Fruit fly (Drosophila melanogaster) whole organism, larva: ENCODE data around the gene Ptp10D.

Experiments
- noc ChIP-seq: fragments of 200-800 bp; sonication (Bioruptor generic); optimal IDR thresholded peaks from 3 replicates; lab custom pipeline; 2019; ENCODE audit warnings: missing biosample characterization, mild to moderate bottlenecking, missing genetic modification characterization, moderate library complexity

The Ptp10D gene

DNA sequence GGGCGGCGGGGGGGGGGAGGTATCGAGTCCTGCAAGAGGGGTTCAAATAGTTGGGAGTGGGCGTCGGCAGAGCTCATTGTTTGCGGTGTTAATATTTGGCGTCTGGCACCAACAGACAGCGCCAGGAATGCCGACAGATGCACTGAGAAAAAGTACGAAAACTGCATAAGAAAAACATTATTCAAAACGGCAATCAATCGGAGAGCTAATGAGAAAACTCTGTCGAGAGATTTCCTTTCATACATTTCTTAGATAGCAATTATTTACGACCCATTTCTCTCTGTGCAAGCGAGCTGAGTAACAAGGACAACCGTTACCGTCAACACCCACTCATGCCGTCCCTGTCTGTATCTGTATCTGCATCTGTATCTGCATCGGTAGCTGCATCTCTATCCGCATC lies 42.2 kb downstream of the Ptp10D start:
- no peak for TF ChIP-seq noc (tag; lab: Kevin White, UChicago)

DNA sequence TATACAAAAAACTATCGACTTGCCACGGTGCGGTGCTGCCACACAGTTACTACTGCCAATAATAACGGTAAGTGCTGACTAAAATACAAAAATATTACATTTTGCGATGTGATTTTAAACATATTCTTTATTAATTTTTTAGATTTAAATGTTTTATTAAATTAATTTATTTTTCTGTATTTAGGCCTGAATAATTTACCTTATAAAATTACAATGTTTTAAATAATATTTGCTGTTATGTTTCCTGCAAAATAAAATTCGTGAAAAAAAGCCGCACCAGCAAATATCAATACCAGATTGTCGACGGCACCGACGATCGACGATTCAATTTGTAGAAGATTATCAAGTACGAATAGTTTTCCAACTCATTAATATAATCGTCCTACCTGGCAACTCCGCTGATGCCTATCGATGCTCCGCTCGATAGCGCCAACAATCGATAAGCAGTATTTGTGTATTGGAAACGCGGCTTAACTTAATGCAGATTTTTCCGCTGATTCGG lies 56.8 kb downstream of the Ptp10D start, which contains the start of the genes Vlet and bif:
Vlet (minus strand) TSS at position 51 of the 502 bp plus-strand sequence.
bif (plus strand) TSS at position 432 of the 502 bp plus-strand sequence.
- no peak for TF ChIP-seq noc (tag; lab: Kevin White, UChicago)

DNA sequence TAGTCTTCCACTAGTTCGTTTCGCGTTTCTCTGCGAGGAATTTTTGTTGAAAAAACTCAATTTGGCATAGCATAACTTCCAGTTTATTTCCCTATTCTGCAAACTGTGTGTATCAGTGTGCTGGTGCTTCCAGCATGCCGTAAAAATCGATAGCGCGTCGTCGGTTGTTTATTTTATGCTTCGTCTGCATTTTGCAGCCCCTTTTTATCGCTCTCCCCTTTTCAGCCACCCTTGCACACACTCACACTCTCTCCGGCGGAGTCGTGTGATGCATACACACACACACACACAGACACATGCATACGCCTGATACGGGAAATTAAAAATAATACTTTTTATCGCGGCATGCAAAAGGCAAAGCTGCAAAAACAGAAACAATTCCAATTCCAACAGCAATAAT lies 57.6 kb downstream of the Ptp10D start:
- TF ChIP-seq noc (tag; lab: Kevin White, UChicago) = peak; percentile 23

DNA sequence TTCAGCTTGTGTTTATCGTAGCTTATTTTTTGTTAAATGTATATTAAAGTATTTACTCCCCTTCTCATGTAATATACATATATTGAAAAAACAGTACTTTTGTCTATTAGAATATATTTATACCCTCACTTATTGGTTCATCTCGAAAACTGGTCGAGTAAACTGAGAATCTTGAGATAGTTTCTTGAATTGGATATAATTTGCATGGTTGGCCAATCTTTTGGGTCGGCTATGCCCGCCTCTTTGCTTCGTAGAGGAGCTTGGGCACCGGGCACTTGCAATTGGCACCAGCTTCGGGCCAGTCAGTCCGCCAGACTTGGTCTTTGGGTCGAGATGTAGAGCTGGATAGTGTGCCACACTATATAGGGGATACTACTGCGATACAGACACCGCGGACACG lies 58.6 kb downstream of the Ptp10D start:
- TF ChIP-seq noc (tag; lab: Kevin White, UChicago) = no peak

DNA sequence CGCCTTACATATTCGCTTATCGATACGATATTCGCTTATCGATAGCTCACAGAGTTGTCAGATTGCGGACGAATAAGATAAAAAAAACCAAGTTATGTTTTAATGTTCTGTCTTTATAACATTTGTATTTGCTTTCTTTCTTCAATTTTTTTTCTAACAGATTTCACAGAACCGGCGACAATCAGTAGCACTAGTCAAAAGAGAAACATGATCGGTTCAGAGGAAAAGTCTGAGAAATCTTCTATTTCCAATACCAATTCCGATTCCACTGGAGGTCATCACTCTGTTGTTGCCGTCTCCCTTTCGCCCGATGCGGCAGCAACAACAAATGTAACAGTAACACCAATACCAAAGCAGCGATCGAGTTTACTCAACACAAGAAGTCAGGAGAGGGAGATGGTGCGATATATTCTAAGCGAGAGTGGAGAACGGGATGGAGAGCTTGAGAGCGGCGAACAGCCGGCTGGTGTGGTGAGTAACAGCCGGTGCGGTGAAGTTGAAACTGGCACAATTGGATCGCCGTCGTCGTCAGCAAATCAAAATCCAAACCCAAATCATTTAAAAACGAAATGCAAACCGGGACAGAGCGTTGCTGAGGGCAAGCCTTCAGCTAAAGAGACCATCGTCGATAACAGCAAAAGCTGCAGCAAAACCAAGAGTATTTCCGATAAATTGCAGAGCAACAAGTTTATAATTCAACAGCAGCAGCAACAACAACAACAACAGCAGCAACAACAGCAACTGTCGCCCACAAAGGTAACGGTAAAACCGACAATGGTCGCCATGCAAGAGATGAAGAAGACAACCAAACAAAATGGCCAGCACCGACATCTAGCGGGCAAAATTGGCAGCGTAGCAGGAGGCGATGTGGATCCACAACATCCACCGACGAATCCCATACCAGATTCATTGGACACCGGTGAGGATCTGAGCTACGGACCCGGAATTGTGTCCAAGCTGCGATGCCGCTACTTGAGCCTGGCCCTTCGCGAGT lies 60.0 kb downstream of the Ptp10D start:
- peak; percentile 79 for TF ChIP-seq noc (tag; lab: Kevin White, UChicago)

DNA sequence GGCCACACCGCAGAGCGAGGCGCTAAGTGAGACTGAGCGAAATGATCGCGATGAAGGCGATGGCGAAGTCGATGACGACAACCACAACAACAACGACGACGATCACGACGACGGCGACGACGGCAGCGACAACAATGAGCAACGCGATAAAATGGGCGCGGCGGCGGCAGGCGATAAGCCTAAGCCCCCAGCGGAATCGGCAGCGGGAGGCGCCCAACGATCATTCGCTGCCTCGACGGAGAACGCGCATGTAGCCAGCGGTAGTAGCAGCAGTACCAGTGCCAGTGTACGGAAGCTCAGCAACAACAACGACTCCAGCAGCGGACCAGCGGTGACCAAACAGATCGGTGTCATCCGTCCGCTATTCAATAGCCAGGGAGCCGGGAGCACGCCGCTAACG lies 61.7 kb downstream of the Ptp10D start:
- TF ChIP-seq noc (tag; lab: Kevin White, UChicago) = peak; percentile 15

DNA sequence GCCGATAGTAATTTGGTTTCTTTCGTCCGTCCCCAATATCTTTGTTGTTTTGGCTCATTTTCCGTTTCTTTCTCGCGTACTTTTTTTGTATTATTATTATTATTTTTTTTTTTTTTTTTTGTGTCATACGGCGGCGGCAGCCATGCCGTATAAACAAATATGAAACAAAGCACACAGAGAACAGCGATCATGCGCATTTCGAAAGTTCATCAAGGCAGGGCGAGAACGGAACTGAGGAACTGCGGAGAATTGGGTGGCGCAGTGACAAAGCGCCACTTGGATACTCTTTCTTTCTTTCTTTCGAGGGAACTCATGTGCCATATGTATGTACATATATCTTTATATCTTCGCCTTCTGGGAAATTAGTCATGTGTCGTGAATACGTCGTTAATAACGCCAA lies 62.6 kb downstream of the Ptp10D start:
- TF ChIP-seq noc (tag; lab: Kevin White, UChicago) = peak; percentile 25

DNA sequence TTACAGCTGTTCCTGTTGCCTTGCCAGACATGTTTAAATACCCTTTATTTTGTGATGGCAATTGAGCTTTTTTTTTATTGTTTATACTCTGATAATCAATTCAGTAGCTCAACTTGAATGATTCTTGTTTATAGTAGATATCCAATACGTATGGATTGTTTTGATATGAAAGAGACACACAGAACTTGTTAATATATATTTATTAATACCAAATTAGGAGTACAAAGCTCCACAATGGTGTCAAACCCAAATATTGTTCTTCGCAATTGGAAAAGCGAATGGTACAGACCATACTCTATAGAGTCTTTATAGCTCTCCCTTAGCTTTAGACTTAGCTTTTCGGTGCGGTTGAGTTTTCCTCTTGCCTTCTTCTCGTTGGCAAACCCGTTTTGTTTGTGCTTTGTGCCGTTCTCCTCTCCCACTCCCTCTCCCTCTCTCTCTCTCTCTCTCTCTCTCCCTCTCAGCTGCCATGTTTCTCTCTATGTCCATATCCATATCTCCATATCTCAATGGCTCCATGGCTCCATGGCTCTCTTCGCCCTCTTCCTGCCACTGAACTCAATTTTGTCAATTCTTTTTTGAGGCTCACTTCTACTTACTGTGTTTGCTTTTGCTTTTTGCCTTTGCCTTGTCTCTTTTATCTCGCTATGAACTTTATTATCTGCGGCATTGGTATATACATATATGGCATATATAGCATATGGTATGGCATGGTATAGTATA lies 64.3 kb downstream of the Ptp10D start:
- TF ChIP-seq noc (tag; lab: Kevin White, UChicago) = peak; percentile 66

DNA sequence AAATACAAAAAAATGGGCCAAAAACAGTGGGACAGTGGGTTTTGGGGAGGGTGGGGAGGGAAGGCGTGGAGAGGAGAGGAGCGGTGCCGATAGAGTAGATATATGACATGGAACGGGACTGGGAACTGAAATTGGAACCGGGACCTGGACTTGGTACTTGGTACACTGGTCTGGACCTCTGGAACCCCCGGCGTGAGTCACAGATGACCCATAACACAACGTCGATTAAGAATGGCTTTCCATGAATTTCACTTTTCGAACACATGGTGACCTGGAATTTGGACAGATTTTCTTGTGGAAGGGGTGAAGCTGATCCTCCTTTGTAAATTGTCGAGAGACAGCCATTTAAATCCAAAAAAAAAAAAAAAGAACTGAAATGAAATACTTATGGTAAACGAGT lies 64.9 kb downstream of the Ptp10D start:
- TF ChIP-seq noc (tag; lab: Kevin White, UChicago) = no peak

DNA sequence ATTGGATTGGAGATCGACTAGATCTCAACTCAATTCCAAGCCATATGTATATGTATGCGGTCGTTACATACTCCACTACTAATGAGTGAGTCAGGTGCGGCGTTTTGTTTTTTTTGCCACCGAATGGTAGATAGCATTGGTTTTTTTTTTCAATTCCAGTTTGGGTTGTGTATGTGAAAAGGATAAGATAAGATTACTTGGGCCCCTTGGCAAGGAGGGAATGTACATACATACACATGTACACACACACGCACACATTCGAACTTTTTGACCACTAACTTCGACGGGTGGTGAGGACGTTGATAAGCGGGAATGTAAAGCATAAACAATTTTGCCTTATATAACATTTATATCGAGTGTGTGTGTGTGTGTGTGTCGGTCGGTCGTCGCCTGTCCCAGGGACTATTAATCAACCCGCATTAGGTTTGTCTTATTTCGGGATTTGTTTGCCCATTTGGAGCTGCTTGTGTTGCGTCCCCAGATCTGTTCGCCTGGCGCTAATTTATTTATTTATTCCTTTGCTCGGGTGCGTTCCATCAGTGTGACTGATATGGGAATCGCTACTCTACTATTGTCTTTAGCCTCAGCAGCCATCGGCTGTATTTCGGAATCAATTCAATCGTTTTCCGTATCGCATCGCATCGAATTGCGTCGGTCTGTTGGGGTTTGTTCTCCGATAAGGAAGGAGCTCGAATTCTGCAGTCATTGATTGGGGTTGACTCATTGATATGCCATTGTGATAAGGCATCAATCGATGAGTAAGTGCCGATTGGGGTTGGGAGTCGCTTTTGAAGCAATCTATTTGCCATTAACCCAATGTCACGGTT lies 66.1 kb downstream of the Ptp10D start:
- TF ChIP-seq noc (tag; lab: Kevin White, UChicago) = no peak

DNA sequence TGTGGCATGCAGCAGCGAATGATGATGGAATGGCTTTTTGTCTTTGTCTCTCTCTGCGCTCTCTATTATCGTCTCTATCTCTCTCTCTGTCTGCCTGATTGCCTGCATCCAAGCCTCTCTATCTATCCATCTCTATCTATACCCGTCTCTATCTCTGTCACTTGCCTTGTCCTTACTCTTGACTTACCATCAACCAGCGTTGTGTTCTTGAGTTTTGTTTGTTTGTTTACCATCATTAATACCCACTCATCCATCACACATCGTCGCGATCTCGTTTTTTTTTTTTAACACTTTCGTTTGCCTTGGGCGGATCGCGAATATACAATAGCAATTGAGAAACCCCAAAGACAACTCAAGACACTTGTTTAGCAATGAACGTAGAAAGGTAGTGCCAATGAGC lies 67.9 kb downstream of the Ptp10D start:
- no peak for TF ChIP-seq noc (tag; lab: Kevin White, UChicago)

DNA sequence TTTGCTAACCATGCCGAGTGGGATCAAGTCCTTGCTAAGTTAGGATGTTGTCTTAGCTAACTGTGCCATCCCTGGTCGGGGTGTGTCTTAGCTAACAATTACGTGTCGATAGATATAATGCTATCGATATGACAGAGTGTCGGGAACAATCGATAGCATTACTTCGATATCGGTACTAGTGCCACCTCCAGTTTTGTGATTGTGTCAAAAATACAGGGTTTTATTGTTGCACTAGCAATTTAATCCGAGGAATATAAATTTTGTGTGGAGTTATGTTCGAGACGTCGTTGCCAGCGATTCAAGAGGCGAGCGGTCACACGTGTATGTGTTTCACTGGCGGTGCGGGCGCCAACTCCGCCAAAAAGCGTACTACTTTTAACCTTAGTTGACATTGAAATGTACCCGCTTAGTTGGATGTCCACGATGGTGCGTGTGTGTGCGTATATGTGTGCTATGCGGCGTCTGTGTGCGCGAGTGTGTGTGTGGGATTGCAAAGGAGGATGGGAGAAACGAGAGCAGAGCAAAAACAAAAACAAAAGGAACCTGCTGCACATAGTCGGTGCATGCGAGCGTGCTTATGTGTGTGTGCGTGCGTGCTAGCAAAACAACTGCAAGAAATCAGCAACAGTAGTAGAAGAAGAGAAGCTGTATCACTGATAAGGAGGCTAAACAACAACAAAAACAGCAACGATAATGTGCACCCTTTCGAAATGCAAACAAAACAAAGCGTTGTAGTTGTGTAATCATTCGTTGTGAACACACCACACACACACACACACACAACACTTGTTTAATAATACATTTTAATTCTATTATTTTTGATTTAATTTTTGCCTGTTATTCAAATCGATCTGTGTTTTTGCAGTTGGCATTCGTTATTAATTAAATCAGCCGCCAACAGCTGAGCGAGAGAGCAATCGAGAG lies 73.4 kb downstream of the Ptp10D start, which contains the start of gene PhKgamma:
PhKgamma (plus strand) TSS at position 179 of the 924 bp plus-strand sequence.
- no peak for TF ChIP-seq noc (tag; lab: Kevin White, UChicago)

DNA sequence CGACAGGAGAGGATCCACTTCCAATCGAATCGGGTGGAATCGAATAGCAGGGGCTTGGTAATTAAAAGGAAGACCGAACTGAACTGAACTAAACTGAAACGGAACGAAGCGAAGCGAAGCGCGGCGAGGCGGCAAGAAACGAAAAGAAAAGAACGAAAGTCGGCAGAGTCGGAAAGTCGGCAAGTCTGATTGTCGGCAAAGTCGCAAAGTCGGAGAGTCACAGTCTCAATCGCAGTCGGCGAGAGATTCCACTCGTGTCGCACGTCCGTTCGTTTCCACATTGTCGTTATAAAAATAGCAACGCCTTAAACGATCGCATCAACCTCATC lies 74.0 kb downstream of the Ptp10D start:
- TF ChIP-seq noc (tag; lab: Kevin White, UChicago) = no peak

DNA sequence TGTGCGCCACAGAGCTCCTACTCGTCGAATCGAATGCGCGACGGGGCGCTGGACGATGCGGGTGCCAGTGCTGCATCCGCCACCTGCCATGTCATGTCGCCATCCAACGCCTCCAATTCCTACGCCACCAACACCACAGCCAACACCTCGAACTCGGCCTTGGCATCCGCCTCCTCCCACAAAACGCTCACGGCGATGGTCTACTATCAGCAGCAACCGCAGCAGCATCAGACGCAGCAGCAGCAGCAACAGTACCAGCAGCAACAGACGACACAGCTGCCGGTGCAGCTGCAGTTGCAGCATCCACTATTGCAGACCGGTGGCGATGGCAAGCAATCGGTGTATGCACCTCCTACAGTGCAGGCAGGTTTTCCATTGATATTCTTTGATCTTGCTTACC lies 79.0 kb downstream of the Ptp10D start:
- no peak for TF ChIP-seq noc (tag; lab: Kevin White, UChicago)
